Worm (Caenorhabditis elegans) whole organism, L4 larva: ENCODE results near the gene tab-1.

ENCODE experiments used
- F26F4.8 ChIP-seq: fragments of 200-800 bp; sonication (Bioruptor generic); conservative IDR thresholded peaks from 2 replicates; pipeline ENCODE4 v1.3.6; 2022; ENCODE audit warnings: missing genetic modification characterization, missing compliant biosample characterization
- F44E2.7 ChIP-seq: fragments of 200-800 bp; sonication (Bioruptor generic); IDR thresholded peaks from 2 replicates; pipeline ENCODE4 v2.1.2; 2022; ENCODE audit warnings: missing genetic modification characterization, missing compliant biosample characterization
- T26A8.4 ChIP-seq: fragments of 200-800 bp; sonication (Bioruptor generic); IDR thresholded peaks from 2 replicates; pipeline ENCODE4 v1.3.6; 2022; ENCODE audit warnings: missing genetic modification characterization, missing compliant biosample characterization
- Y48G9A.11 ChIP-seq: fragments of 200-800 bp; sonication (Bioruptor generic); IDR thresholded peaks from 2 replicates; pipeline ENCODE4 v1.3.6; 2022; ENCODE audit warnings: missing genetic modification reagents, missing genetic modification characterization, missing compliant biosample characterization
- ZK337.2 ChIP-seq: fragments of 200-800 bp; sonication (Bioruptor generic); IDR thresholded peaks from 2 replicates; pipeline ENCODE4 v1.3.6; 2022; ENCODE audit warnings: missing genetic modification reagents, missing genetic modification characterization, missing compliant biosample characterization
- aly-2 ChIP-seq: sonication (generic microtip); optimal IDR thresholded peaks from 2 replicates; lab custom pipeline; 2018; ENCODE audit warnings: missing biosample characterization, missing genetic modification characterization
- ama-1 ChIP-seq: fragments of 150-350 bp; optimal IDR thresholded peaks from 2 replicates; lab custom pipeline; 2014; ENCODE audit warnings: inconsistent platforms, mixed read lengths
- ceh-32 ChIP-seq: sonication (generic microtip); optimal IDR thresholded peaks from 2 replicates; lab custom pipeline; 2016; ENCODE audit warnings: mild to moderate bottlenecking, missing genetic modification characterization, missing compliant biosample characterization; ENCODE audit not compliant: poor library complexity
- ceh-44 ChIP-seq: fragments of 200-800 bp; sonication (Bioruptor generic); IDR thresholded peaks from 2 replicates; pipeline ENCODE4 v1.3.6; 2022; ENCODE audit warnings: missing genetic modification reagents, missing genetic modification characterization, missing compliant biosample characterization
- ctbp-1 ChIP-seq: fragments of 200-800 bp; sonication (Bioruptor generic); IDR thresholded peaks from 2 replicates; pipeline ENCODE4 v1.3.6; 2022; ENCODE audit warnings: missing genetic modification reagents, missing genetic modification characterization, missing compliant biosample characterization
- daf-16 ChIP-seq, 3 experiments: sonication (generic microtip); optimal IDR thresholded peaks; 2 replicates each; lab custom pipeline; 2016 to 2017; ENCODE audit warnings: missing genetic modification characterization in 3 of 3, missing genetic modification reagents in 3 of 3, mild to moderate bottlenecking in 2 of 3, missing compliant biosample characterization in 2 of 3, missing biosample characterization in 1 of 3, moderate library complexity in 1 of 3
- daf-19 ChIP-seq: fragments of 200-800 bp; sonication (Bioruptor generic); conservative IDR thresholded peaks from 2 replicates; pipeline ENCODE4 v1.3.6; 2022; ENCODE audit warnings: missing genetic modification characterization, missing compliant biosample characterization
- daf-8 ChIP-seq: fragments of 200-800 bp; sonication (Bioruptor generic); IDR thresholded peaks from 2 replicates; pipeline ENCODE4 v1.3.6; 2022; ENCODE audit warnings: missing genetic modification characterization, missing compliant biosample characterization
- dmd-6 ChIP-seq: fragments of 200-800 bp; sonication (Bioruptor generic); IDR thresholded peaks from 2 replicates; pipeline ENCODE4 v1.3.6; 2022; ENCODE audit warnings: missing genetic modification reagents, missing genetic modification characterization, missing compliant biosample characterization
- dmd-8 ChIP-seq: fragments of 200-800 bp; sonication (Bioruptor generic); IDR thresholded peaks from 2 replicates; pipeline ENCODE4 v1.3.6; 2022; ENCODE audit warnings: missing genetic modification characterization, missing compliant biosample characterization
- dpl-1 ChIP-seq: fragments of 150-350 bp; optimal IDR thresholded peaks from 2 replicates; lab custom pipeline; 2014; ENCODE audit warnings: missing biosample characterization, missing genetic modification reagents, missing genetic modification characterization
- dve-1 ChIP-seq: sonication (generic microtip); optimal IDR thresholded peaks from 2 replicates; lab custom pipeline; 2017; ENCODE audit warnings: antibody characterized with exemption, mild to moderate bottlenecking, missing genetic modification characterization, missing compliant biosample characterization; ENCODE audit not compliant: insufficient read depth
- egl-27 ChIP-seq: sonication (generic microtip); optimal IDR thresholded peaks from 3 replicates; lab custom pipeline; 2017; ENCODE audit warnings: missing biosample characterization, missing genetic modification reagents, missing genetic modification characterization
- hif-1 ChIP-seq, 2 experiments: sonication (generic microtip); optimal IDR thresholded peaks; 2 replicates each; lab custom pipeline; 2016 to 2017; ENCODE audit warnings: missing compliant biosample characterization in 2 of 2, missing genetic modification characterization in 2 of 2, missing genetic modification reagents in 2 of 2, missing genotype in 2 of 2, mild to moderate bottlenecking in 1 of 2
- lin-13 ChIP-seq: fragments of 150-350 bp; optimal IDR thresholded peaks from 2 replicates; lab custom pipeline; 2014; ENCODE audit warnings: missing biosample characterization, missing genetic modification reagents, missing genetic modification characterization
- lin-29 ChIP-seq: fragments of 200-800 bp; sonication (Bioruptor generic); IDR thresholded peaks from 2 replicates; pipeline ENCODE4 v1.3.6; 2022; ENCODE audit warnings: missing genetic modification reagents, missing genetic modification characterization, missing compliant biosample characterization
- lsy-2 ChIP-seq, 2 experiments: fragments of 150-350 bp in 1 of 2; sonication (generic microtip) in 1 of 2; optimal IDR thresholded peaks; 2 replicates each; lab custom pipeline; 2014 to 2017; ENCODE audit warnings: missing biosample characterization in 2 of 2, missing genetic modification characterization in 2 of 2
- madf-5 ChIP-seq, 2 experiments: fragments of 200-800 bp; sonication (Bioruptor generic); IDR thresholded peaks; 2 replicates each; pipeline ENCODE4 v1.3.6; 2022; ENCODE audit warnings: missing compliant biosample characterization in 2 of 2, missing genetic modification characterization in 2 of 2
- mdt-29 ChIP-seq: fragments of 200-800 bp; sonication (Bioruptor generic); IDR thresholded peaks from 2 replicates; pipeline ENCODE4 v1.3.6; 2022; ENCODE audit warnings: missing genetic modification reagents, missing genetic modification characterization, missing compliant biosample characterization
- mxl-2 ChIP-seq: fragments of 200-800 bp; sonication (Bioruptor generic); conservative IDR thresholded peaks from 2 replicates; pipeline ENCODE4 v1.3.6; 2022; ENCODE audit warnings: missing genetic modification reagents, missing genetic modification characterization, missing compliant biosample characterization
- mxl-3 ChIP-seq: fragments of 200-800 bp; sonication (Bioruptor generic); optimal IDR thresholded peaks from 2 replicates; lab custom pipeline; 2018; ENCODE audit warnings: mild to moderate bottlenecking, missing genetic modification characterization, missing compliant biosample characterization
- nhr-25 ChIP-seq: sonication (generic microtip); optimal IDR thresholded peaks from 2 replicates; lab custom pipeline; 2017; ENCODE audit warnings: missing genetic modification characterization, mild to moderate bottlenecking, missing compliant biosample characterization, antibody characterized with exemption, moderate library complexity, borderline replicate concordance; ENCODE audit not compliant: insufficient read depth
- nhr-28 ChIP-seq: fragments of 150-350 bp; optimal IDR thresholded peaks from 2 replicates; lab custom pipeline; 2014; ENCODE audit warnings: missing biosample characterization, missing genetic modification characterization
- nhr-41 ChIP-seq: fragments of 200-800 bp; sonication (Bioruptor generic); IDR thresholded peaks from 2 replicates; pipeline ENCODE4 v1.3.6; 2022; ENCODE audit warnings: missing genetic modification reagents, missing genetic modification characterization, missing compliant biosample characterization
- rbr-2 ChIP-seq: sonication (generic microtip); optimal IDR thresholded peaks from 2 replicates; lab custom pipeline; 2016; ENCODE audit warnings: missing genotype, missing genetic modification characterization, missing compliant biosample characterization
- unc-62 ChIP-seq, 3 experiments: fragments of 150-350 bp in 1 of 3; sonication (generic microtip); optimal IDR thresholded peaks in 2 of 3; peaks in 1 of 3; 1 replicate in 1 of 3; 2 replicates in 2 of 3; lab custom pipeline; 2014 to 2017; ENCODE audit warnings: missing biosample characterization in 3 of 3, missing genetic modification characterization in 3 of 3, missing genetic modification reagents in 3 of 3, missing genotype in 1 of 3
- zfp-3 ChIP-seq: fragments of 200-800 bp; sonication (Bioruptor generic); conservative IDR thresholded peaks from 2 replicates; pipeline ENCODE4 v1.3.6; 2022; ENCODE audit warnings: missing genetic modification reagents, missing genetic modification characterization, missing compliant biosample characterization
- zip-11 ChIP-seq: fragments of 200-800 bp; sonication (Bioruptor generic); IDR thresholded peaks from 2 replicates; pipeline ENCODE4 v1.3.6; 2022; ENCODE audit warnings: missing genetic modification characterization, missing compliant biosample characterization
- zip-2 ChIP-seq: fragments of 150-350 bp; optimal IDR thresholded peaks from 2 replicates; lab custom pipeline; 2014; ENCODE audit warnings: missing biosample characterization, missing genetic modification characterization

Gene tab-1

DNA sequence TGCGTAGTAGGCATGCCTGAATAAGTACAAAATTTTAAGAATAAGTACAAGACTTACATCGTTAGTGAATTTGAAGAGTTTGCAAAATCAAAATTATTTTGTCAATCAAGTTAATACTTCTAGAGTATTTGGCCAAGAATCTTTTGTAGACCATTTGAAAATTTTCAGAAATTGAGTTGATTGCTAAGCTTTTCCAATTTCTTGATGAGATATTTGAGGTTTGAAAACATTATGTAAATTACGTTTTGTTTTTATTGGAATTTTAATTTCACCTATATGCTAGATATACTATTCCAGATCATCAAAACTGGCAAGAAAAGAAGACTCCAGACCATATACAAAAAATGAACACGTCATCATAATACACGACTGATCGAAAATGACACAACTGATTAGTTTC is at the start of gene tab-1:
TSS of gene tab-1 (plus strand) at position 301 of the 400 bp plus-strand sequence.
- TF ChIP-seq ctbp-1: no peak
- no peak for TF ChIP-seq Y48G9A.11 (GFP tag; lab: Robert Waterston, UW)
- no peak for TF ChIP-seq mxl-3 (GFP tag; lab: Kevin White, UChicago)
- no peak for TF ChIP-seq nhr-28 (tag; lab: Kevin White, UChicago)
- no peak for TF ChIP-seq daf-16 (GFP tag; optimal IDR thresholded peaks at IDR 0.05; lab: Kevin White, UChicago)
- TF ChIP-seq daf-16 (tag; optimal IDR thresholded peaks at IDR 0.05; lab: Kevin White, UChicago): no peak
- TF ChIP-seq nhr-25: no peak
- TF ChIP-seq T26A8.4 (GFP tag; lab: Robert Waterston, UW): no peak
- TF ChIP-seq ceh-32 (tag; lab: Kevin White, UChicago): no peak
- TF ChIP-seq F26F4.8 (GFP tag; lab: Robert Waterston, UW): no peak
- no peak for TF ChIP-seq daf-8
- no peak for TF ChIP-seq lsy-2 (tag; optimal IDR thresholded peaks at IDR 0.05; lab: Kevin White, UChicago)
- no peak for TF ChIP-seq unc-62 (GFP tag; optimal IDR thresholded peaks at IDR 0.05 in 1 of 2; lab: Kevin White, UChicago)
- TF ChIP-seq unc-62 (tag; optimal IDR thresholded peaks at IDR 0.05; lab: Kevin White, UChicago): no peak
- no peak for TF ChIP-seq lin-29
- TF ChIP-seq ZK337.2: no peak
- TF ChIP-seq dve-1 (tag; lab: Kevin White, UChicago): no peak
- TF ChIP-seq ceh-44 (GFP tag; lab: Robert Waterston, UW): no peak
- no peak for TF ChIP-seq mdt-29 (GFP tag; lab: Robert Waterston, UW)
- TF ChIP-seq, all 104 proteins: peak for 0

DNA sequence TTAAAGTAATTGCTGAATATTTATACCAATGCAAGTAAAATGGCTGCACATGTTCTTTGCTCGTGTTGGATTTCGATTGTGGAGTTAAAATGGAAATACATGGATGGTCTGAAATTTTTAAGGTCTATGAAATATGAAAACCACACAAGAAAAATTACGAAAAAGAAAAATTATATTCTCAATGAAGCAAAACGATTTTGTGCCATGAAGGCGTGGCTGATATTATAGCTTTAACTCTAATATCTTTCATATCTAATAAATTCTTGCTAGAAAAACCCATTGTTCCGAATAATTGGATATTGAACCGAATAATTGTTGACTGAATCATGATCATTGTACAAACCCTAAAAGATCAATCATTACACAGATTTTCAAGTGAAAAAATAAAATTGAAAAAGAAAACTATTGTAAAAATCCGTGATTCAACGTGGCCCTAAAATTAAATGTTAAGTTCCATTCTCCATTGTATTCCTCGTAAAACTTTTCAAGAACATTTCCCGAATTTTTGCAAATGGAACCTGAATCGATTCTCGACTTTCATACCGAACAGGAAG is 48.4 kb upstream of the tab-1 start, which contains the start of the genes srx-95 and fis-1:
TSS of gene srx-95 (minus strand) at position 101 of the 554 bp plus-strand sequence.
TSS of gene fis-1 (plus strand) at position 504 of the 554 bp plus-strand sequence.
- TF ChIP-seq zip-2 (tag; lab: Kevin White, UChicago) (no peak), zip-11 (GFP tag; lab: Robert Waterston, UW) (no peak), mdt-29 (GFP tag; lab: Robert Waterston, UW) (no peak), F44E2.7 (GFP tag; lab: Robert Waterston, UW) (no peak), aly-2 (tag; lab: Kevin White, UChicago) (no peak), nhr-41 (no peak), daf-19 (GFP tag; lab: Robert Waterston, UW) (no peak), dmd-6 (GFP tag; lab: Robert Waterston, UW) (no peak), madf-5 (GFP tag; IDR thresholded peaks at IDR 0.05; lab: Robert Waterston, UW) (no peak), dpl-1 (GFP tag; lab: Kevin White, UChicago) (no peak), mxl-2 (no peak), rbr-2 (tag; lab: Kevin White, UChicago) (no peak), egl-27 (tag; lab: Kevin White, UChicago) (no peak)

DNA sequence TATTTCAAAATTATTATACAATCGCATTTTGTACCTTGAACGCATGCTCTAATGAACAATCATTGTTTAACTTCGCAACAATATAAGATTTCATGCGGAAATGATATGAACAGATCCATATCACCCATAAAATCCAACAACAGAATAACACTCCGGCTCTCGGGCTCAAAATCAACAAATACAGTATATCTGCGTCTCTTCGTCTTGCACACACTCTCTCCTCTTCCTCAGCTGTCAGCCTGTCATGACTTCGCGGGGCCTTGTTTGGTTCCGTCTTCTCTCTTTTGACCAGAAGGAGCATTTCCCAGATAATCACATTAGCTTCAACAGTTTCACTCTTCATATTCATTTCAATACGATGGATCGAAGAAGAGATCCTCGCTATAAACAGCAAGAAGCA is 46.9 kb upstream of the tab-1 start, which contains the start of gene F41G3.3:
TSS of gene F41G3.3 (plus strand) at position 301 of the 400 bp plus-strand sequence.
- no peak for TF ChIP-seq dmd-8 (GFP tag; lab: Robert Waterston, UW)
- TF ChIP-seq lin-13 (GFP tag; lab: Kevin White, UChicago): no peak
- TF ChIP-seq unc-62 (GFP tag; optimal IDR thresholded peaks at IDR 0.05 in 1 of 2; lab: Kevin White, UChicago): no peak
- TF ChIP-seq unc-62 (tag; optimal IDR thresholded peaks at IDR 0.05; lab: Kevin White, UChicago): no peak
- TF ChIP-seq zfp-3 (GFP tag; lab: Robert Waterston, UW): no peak
- no peak for TF ChIP-seq ama-1 (lab: Kevin White, UChicago)

DNA sequence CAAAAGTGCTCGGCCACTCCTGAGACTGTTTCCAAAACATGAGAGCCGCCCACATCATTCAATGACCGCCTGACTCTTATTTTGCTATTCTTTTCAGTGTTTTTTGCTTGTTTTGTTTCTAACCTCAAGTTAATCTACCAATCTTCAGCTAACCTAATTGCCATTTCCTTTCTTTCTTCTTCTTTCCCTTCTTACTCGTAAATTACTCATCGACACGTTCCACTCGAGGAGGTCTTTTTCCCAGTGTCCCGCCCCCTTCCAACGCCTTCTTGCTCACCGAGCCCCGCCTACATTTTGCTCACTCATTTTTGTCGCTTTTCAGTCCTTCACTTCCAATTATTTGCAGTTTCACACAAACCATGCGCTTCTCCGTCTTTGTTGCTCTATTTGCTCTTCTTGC is 38.4 kb upstream of the tab-1 start, which contains the start of gene nlp-50:
TSS of gene nlp-50 (plus strand) at position 301 of the 400 bp plus-strand sequence.
- no peak for TF ChIP-seq zip-11 (GFP tag; lab: Robert Waterston, UW)
- TF ChIP-seq hif-1 (tag; optimal IDR thresholded peaks at IDR 0.05; lab: Kevin White, UChicago): no peak
